Fruit fly (Drosophila melanogaster): ENCODE data around the gene CG7582.

DNA sequence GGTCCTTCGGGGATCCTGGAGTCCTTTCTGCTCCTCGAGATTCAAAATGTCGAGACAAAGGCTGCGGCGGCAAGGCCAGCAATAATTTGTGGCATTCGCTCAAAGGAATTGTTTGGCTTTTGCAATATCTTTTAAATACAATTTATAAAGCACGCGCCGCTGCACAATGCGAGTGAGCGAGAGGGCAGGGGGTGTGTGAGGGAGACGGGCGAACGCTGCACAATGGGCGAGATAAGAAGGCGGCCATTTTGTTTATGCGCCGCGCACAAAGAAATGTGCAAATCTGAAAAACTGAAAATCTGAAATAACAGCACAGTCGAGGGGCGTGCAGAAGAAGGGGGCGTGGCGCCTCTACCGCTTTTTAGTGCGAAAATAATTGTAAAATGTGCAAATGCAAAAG lies 26.2 kb upstream of the CG7582 start:
- TF ChIP-seq CTCF (optimal IDR thresholded peaks at IDR 0.05) = no peak
- no peak for TF ChIP-seq CG8478 (optimal IDR thresholded peaks at IDR 0.05)
